Worm (Caenorhabditis elegans): ENCODE data around the gene dgn-1.

Gene dgn-1

DNA sequence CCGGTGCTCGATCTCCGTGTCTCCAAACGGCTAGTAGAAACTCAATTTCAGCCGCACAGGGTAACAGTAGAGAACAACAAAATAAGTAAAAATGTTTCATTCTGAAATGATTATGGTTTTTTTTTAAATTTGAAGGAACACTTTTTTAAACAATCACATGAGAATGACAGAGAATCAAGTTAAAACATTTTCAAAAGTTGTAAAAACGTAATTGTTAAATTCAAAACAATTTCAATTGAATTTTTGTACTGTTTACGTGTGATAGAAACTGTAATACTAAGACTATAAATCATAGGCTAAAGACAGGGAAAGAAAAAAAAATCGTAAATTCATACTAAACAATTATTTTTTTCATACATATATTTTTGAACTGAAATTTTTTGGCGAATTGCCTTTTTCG, 12.5 kb upstream of the dgn-1 start, which contains the start of gene pho-7:
TSS of gene pho-7 (minus strand) at position 101 of the 400 bp plus-strand sequence.
- no peak for TF ChIP-seq pax-1 (tag; optimal IDR thresholded peaks at IDR 0.05)
- no peak for TF ChIP-seq odd-2 (tag; optimal IDR thresholded peaks at IDR 0.05)
- TF ChIP-seq eyg-1 (tag; optimal IDR thresholded peaks at IDR 0.05), result no peak
- TF ChIP-seq syd-9 (tag; optimal IDR thresholded peaks at IDR 0.05), result no peak
- TF ChIP-seq ztf-16 (tag; optimal IDR thresholded peaks at IDR 0.05), result no peak
- TF ChIP-seq dmd-4 (tag; optimal IDR thresholded peaks at IDR 0.05; ENCODE audit: borderline replicate concordance), result no peak
- TF ChIP-seq ceh-2 (tag; optimal IDR thresholded peaks at IDR 0.05), result no peak
- TF ChIP-seq pat-9 (tag; optimal IDR thresholded peaks at IDR 0.05), result no peak
- no peak for TF ChIP-seq ceh-34 (tag; optimal IDR thresholded peaks at IDR 0.05)
- no peak for TF ChIP-seq C08G9.2 (tag; optimal IDR thresholded peaks at IDR 0.05)
- TF ChIP-seq npax-4 (tag; optimal IDR thresholded peaks at IDR 0.05), result no peak
- TF ChIP-seq F13H6.1 (tag; optimal IDR thresholded peaks at IDR 0.05), result no peak
- TF ChIP-seq lin-11 (tag; optimal IDR thresholded peaks at IDR 0.05), result no peak
- no peak for TF ChIP-seq elt-4 (tag; optimal IDR thresholded peaks at IDR 0.05)
- no peak for TF ChIP-seq Y22D7AL.16 (tag; optimal IDR thresholded peaks at IDR 0.05)

DNA sequence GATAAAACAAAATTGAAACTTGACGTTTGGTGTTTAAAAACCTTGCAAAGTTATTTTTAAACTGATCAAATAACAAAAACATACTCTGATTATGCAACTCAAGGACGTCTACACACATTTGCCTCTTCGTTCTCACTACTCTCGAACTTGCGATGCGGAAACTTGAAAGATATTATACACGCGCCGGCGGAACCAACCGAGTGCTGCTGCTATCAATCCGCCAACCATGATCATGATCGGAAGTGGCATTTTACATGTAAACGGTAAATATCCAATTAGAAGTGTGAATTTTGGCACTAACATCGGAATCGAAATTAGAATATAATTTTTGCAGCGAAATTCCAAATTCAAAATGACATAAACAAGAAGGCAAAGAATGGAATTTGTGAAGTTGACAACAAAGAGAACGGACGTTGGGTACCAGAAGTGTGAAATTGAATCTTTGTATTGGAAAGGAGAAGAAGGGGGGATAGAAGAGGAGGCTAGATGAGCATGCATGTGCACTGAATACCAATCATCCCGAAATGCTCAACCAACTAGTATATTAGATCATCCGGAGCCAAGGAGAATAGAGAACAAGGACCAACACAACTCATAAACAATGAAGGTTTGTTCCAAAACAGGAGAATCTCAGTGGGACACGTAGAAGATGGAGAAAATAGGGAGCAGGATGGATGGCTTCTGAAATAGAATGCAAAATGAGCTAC, 4.7 kb upstream of the dgn-1 start:
- TF ChIP-seq hlh-15 (tag; optimal IDR thresholded peaks at IDR 0.05), result no peak
- TF ChIP-seq ceh-31 (tag; optimal IDR thresholded peaks at IDR 0.05), result peak; percentile 36
- TF ChIP-seq unc-42 (tag; optimal IDR thresholded peaks at IDR 0.05), result peak; percentile 64

DNA sequence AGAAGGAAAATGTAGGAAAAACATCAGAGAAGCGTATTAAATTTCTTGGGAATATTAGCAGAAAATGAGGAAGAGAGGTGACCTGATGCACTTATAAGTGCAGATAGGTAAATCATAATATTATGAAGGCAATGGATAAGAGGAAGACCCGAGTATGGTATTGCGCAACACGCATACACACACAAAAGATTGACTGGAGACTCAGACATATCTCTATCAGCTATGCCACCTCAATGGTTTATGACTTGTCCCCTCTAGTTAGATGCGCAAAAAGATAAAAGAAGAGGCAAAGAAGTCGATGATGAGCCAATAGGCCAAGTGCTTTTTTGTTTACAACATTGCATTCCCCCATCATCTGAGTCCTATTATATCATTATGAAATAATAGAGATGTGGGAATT, 3.3 kb upstream of the dgn-1 start:
- TF ChIP-seq unc-55 (GFP tag; optimal IDR thresholded peaks at IDR 0.05) (peak; percentile 17), C08G9.2 (tag; optimal IDR thresholded peaks at IDR 0.05) (no peak)

DNA sequence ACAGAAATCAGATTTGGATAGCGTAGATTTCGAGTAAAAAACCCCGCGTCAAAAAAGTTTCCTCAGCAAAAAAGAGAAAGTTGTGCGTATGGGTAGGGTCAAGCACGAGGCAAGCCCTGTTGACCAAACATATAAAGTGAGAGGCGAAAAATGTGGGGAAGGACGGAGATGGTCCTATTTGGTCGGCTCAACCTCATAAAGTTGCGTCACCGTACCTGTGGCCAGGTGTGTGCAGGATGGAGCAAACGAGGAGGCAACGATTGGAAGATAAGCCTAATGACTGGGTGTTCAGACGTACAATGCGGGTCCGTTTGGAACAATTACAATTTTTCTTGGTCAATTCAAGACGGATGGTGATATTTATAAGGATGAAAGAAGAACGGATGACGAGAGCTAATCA, 1.7 kb downstream of the dgn-1 start:
- TF ChIP-seq ceh-9 (tag; optimal IDR thresholded peaks at IDR 0.05) (no peak), rnt-1 (tag; optimal IDR thresholded peaks at IDR 0.05) (no peak), ahr-1 (tag; optimal IDR thresholded peaks at IDR 0.05) (no peak), dmd-4 (tag; optimal IDR thresholded peaks at IDR 0.05; ENCODE audit: borderline replicate concordance) (no peak), C38D4.7 (GFP tag; optimal IDR thresholded peaks at IDR 0.05) (no peak), sdc-2 (tag; optimal IDR thresholded peaks at IDR 0.05) (peak; percentile 14), hlh-15 (tag; optimal IDR thresholded peaks at IDR 0.05) (no peak), tbx-2 (tag; optimal IDR thresholded peaks at IDR 0.05) (peak; percentile 48), elt-2 (tag; optimal IDR thresholded peaks at IDR 0.05) (no peak), ceh-2 (tag; optimal IDR thresholded peaks at IDR 0.05) (no peak)

DNA sequence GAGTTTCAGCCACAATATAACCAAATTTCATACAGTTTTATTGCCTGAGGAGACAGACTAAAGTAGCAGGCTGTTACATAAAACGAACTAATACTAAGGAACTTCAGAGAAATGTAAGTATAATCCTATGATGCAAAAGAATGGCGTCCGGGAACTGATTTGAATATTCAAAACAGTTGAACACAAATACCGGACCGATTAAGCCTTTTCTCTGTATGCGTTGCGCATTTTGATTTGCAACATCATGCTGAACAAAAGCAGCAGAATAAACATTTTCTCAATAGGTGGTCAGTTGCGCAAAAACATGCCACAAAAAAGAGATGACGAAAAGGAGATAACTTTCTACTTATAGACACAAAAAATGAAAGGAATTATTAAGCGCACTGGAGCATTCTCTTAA, 4.8 kb downstream of the dgn-1 start:
- TF ChIP-seq sox-2 (GFP tag; IDR thresholded peaks at IDR 0.05) (no peak), unc-55 (GFP tag; optimal IDR thresholded peaks at IDR 0.05) (no peak), pag-3 (tag; optimal IDR thresholded peaks at IDR 0.05; ENCODE audit: borderline replicate concordance) (no peak), ceh-24 (tag; optimal IDR thresholded peaks at IDR 0.05) (no peak), pha-2 (tag; optimal IDR thresholded peaks at IDR 0.05) (no peak), F13H6.1 (tag; optimal IDR thresholded peaks at IDR 0.05) (no peak)

DNA sequence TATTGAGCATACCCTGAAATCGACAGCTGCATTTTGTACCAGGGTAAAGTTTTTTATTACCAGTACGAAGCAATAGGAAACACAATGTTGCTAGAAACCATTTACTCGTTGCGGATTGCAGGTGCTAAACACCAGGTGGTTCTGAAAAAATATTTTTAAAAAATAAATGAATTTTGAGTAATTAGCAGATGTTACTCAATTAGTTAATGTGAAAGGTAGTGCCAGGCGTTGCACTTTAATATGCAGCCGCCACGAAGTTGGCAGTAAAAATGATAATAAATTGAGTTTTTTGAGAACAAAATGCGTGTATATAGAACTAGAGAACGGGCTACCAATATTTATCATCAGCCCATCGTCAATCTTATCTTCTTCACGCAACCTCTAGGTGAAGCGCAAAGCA, 9.2 kb downstream of the dgn-1 start, which contains the start of gene nstp-9:
TSS of gene nstp-9 (minus strand) at position 101 of the 400 bp plus-strand sequence.
- TF ChIP-seq ama-1 (optimal IDR thresholded peaks at IDR 0.05), result no peak
- TF ChIP-seq nhr-11 (tag; optimal IDR thresholded peaks at IDR 0.05), result no peak
- TF ChIP-seq ets-4 (tag; optimal IDR thresholded peaks at IDR 0.05), result no peak
- TF ChIP-seq lin-11 (tag; optimal IDR thresholded peaks at IDR 0.05), result no peak
- TF ChIP-seq pat-9 (tag; optimal IDR thresholded peaks at IDR 0.05), result no peak
- TF ChIP-seq ceh-45 (GFP tag; IDR thresholded peaks at IDR 0.05), result no peak
- TF ChIP-seq sox-4 (tag; optimal IDR thresholded peaks at IDR 0.05), result no peak
- no peak for TF ChIP-seq K02D7.2 (tag; optimal IDR thresholded peaks at IDR 0.05)
- no peak for TF ChIP-seq hlh-8 (tag; optimal IDR thresholded peaks at IDR 0.05)
- TF ChIP-seq fkh-6 (tag; optimal IDR thresholded peaks at IDR 0.05), result no peak
- TF ChIP-seq ceh-19 (GFP tag; optimal IDR thresholded peaks at IDR 0.05), result no peak
- no peak for TF ChIP-seq ceh-31 (tag; optimal IDR thresholded peaks at IDR 0.05)
- TF ChIP-seq elt-4 (tag; optimal IDR thresholded peaks at IDR 0.05), result no peak
- TF ChIP-seq eyg-1 (tag; optimal IDR thresholded peaks at IDR 0.05), result no peak
- no peak for TF ChIP-seq fkh-10 (GFP tag; optimal IDR thresholded peaks at IDR 0.05)
- no peak for TF ChIP-seq gmeb-2 (tag; optimal IDR thresholded peaks at IDR 0.05)
- no peak for TF ChIP-seq ztf-16 (tag; optimal IDR thresholded peaks at IDR 0.05)
- TF ChIP-seq pros-1 (tag; optimal IDR thresholded peaks at IDR 0.05), result no peak
- TF ChIP-seq ref-2 (tag; optimal IDR thresholded peaks at IDR 0.05), result no peak
- no peak for TF ChIP-seq fax-1 (tag; optimal IDR thresholded peaks at IDR 0.05)
